Worm (Caenorhabditis elegans) whole organism, mixed stage, embryonic: ENCODE results near the gene C33F10.1.

Experiments used
- blmp-1 ChIP-seq: fragments of 150-350 bp; optimal IDR thresholded peaks from 2 replicates; lab custom pipeline; 2014; ENCODE audit warnings: missing biosample characterization, missing genetic modification characterization
- elt-1 ChIP-seq: sonication (generic microtip); optimal IDR thresholded peaks from 2 replicates; lab custom pipeline; 2017; ENCODE audit warnings: missing genetic modification characterization, mild to moderate bottlenecking, missing compliant biosample characterization, antibody characterized with exemption, moderate library complexity, borderline replicate concordance; ENCODE audit not compliant: insufficient read depth
- nhr-12 ChIP-seq: fragments of 150-350 bp; optimal IDR thresholded peaks from 2 replicates; lab custom pipeline; 2014; ENCODE audit warnings: missing biosample characterization, missing genetic modification characterization
- nhr-237 ChIP-seq: fragments of 150-350 bp; optimal IDR thresholded peaks from 2 replicates; lab custom pipeline; 2014; ENCODE audit warnings: missing biosample characterization, missing genetic modification characterization
- pha-4 ChIP-seq: fragments of 150-350 bp; optimal IDR thresholded peaks from 2 replicates; lab custom pipeline; 2018; ENCODE audit warnings: missing biosample characterization, missing genetic modification reagents, missing genetic modification characterization

DNA sequence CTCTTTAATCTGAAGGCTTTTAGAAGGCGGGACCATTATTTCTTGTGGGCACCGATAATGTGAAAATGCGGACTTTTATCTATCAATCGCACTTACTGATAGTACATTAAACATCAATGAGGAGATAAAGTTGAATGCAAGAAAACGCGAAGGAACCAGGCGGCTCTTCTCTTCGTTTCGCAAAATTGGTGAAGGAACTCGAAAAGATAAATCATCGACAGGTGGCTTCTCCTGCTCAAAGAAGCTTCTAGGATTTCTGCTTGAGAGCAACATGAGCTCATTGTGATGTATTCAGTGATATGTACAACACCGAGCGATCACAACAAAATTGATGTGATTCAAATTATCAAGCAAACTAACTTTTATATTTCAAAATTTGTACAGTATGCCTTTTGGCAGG is 29.0 kb upstream of the C33F10.1 start:
- TF ChIP-seq elt-1 (tag; lab: Kevin White, UChicago) (no peak), pha-4 (no peak), nhr-12 (tag; lab: Kevin White, UChicago) (no peak), blmp-1 (tag; lab: Kevin White, UChicago) (no peak), nhr-237 (no peak)
